Fruit fly (Drosophila melanogaster) whole organism, embryonic: ENCODE results near the gene CG43245.

Experiments
- ATbp ChIP-seq: fragments of 200-800 bp; sonication (Bioruptor generic); optimal IDR thresholded peaks from 2 replicates; lab custom pipeline; 2017; ENCODE audit warnings: missing biosample characterization, mild to moderate bottlenecking, missing genetic modification characterization, missing genetic modification reagents
- CG10321 ChIP-seq: fragments of 200-800 bp; sonication (Bioruptor generic); IDR thresholded peaks from 2 replicates; pipeline ENCODE4 v1.3.6; 2022; ENCODE audit warnings: missing biosample characterization, missing genetic modification characterization
- CG13424 ChIP-seq: fragments of 200-800 bp; sonication (Bioruptor generic); optimal IDR thresholded peaks from 2 replicates; lab custom pipeline; 2019; ENCODE audit warnings: missing biosample characterization, mild to moderate bottlenecking, missing genetic modification characterization, moderate library complexity
- CG15269 ChIP-seq: fragments of 200-800 bp; sonication (Bioruptor generic); optimal IDR thresholded peaks from 2 replicates; lab custom pipeline; 2018; ENCODE audit warnings: missing biosample characterization, mild to moderate bottlenecking, missing genetic modification characterization, moderate library complexity
- CG17802 ChIP-seq: fragments of 200-800 bp; sonication (Bioruptor generic); optimal IDR thresholded peaks from 2 replicates; lab custom pipeline; 2018; ENCODE audit warnings: missing biosample characterization, mild to moderate bottlenecking, missing genetic modification characterization, moderate library complexity
- CG1832 ChIP-seq: fragments of 200-800 bp; sonication (Bioruptor generic); optimal IDR thresholded peaks from 2 replicates; lab custom pipeline; 2017; ENCODE audit warnings: missing biosample characterization, mild to moderate bottlenecking, missing genetic modification characterization, inconsistent platforms
- CG2202 ChIP-seq: fragments of 200-800 bp; sonication (Bioruptor generic); optimal IDR thresholded peaks from 2 replicates; lab custom pipeline; 2018; ENCODE audit warnings: missing biosample characterization, mild to moderate bottlenecking, missing genetic modification characterization
- CG2875 ChIP-seq: fragments of 200-800 bp; sonication (Bioruptor generic); optimal IDR thresholded peaks from 2 replicates; lab custom pipeline; 2017; ENCODE audit warnings: missing biosample characterization, mild to moderate bottlenecking, missing genetic modification characterization, missing genetic modification reagents
- CG2889 ChIP-seq: fragments of 200-800 bp; sonication (Bioruptor generic); IDR thresholded peaks from 3 replicates; pipeline ENCODE4 v1.3.6; 2022; ENCODE audit warnings: missing biosample characterization, missing genetic modification characterization
- CG30020 ChIP-seq: fragments of 200-800 bp; optimal IDR thresholded peaks from 2 replicates; lab custom pipeline; 2019; ENCODE audit warnings: missing biosample characterization, mild to moderate bottlenecking, missing genetic modification characterization, moderate library complexity
- CG42726 ChIP-seq: fragments of 200-800 bp; sonication (Bioruptor generic); IDR thresholded peaks from 2 replicates; pipeline ENCODE4 v1.3.6; 2022; ENCODE audit warnings: missing biosample characterization, missing genetic modification characterization; ENCODE audit not compliant: partially characterized antibody
- CG4707 ChIP-seq: fragments of 200-800 bp; sonication (Bioruptor generic); optimal IDR thresholded peaks from 2 replicates; lab custom pipeline; 2018; ENCODE audit warnings: missing biosample characterization, mild to moderate bottlenecking, missing genetic modification characterization, moderate library complexity
- CG6175 ChIP-seq: fragments of 200-800 bp; sonication (Bioruptor generic); IDR thresholded peaks from 3 replicates; pipeline ENCODE4 v1.3.6; 2022; ENCODE audit warnings: missing biosample characterization, missing genetic modification characterization
- CG6254 ChIP-seq: fragments of 200-800 bp; sonication (Bioruptor generic); optimal IDR thresholded peaks from 3 replicates; lab custom pipeline; 2017; ENCODE audit warnings: mild to moderate bottlenecking, missing biosample characterization, missing genetic modification reagents, missing genetic modification characterization
- CG6813 ChIP-seq: fragments of 200-800 bp; sonication (Bioruptor generic); optimal IDR thresholded peaks from 2 replicates; lab custom pipeline; 2017; ENCODE audit warnings: missing biosample characterization, missing genetic modification characterization, mild to moderate bottlenecking, moderate library complexity, missing genetic modification reagents
- CG7745 ChIP-seq: fragments of 200-800 bp; sonication (Bioruptor generic); optimal IDR thresholded peaks from 2 replicates; lab custom pipeline; 2018; ENCODE audit warnings: missing biosample characterization, mild to moderate bottlenecking, missing genetic modification characterization, moderate library complexity
- CG8089 ChIP-seq: fragments of 200-800 bp; sonication (Bioruptor generic); optimal IDR thresholded peaks from 3 replicates; lab custom pipeline; 2016; ENCODE audit warnings: missing biosample characterization, missing genetic modification characterization
- CG9215 ChIP-seq: fragments of 200-800 bp; sonication (Bioruptor generic); IDR thresholded peaks from 2 replicates; pipeline ENCODE4 v1.3.6; 2022; ENCODE audit warnings: missing biosample characterization, missing genetic modification characterization
- CG9609 ChIP-seq: fragments of 200-800 bp; sonication (Bioruptor generic); optimal IDR thresholded peaks from 3 replicates; lab custom pipeline; 2016; ENCODE audit warnings: missing biosample characterization, missing genetic modification characterization
- CG9797 ChIP-seq: fragments of 200-800 bp; sonication (Bioruptor generic); optimal IDR thresholded peaks from 3 replicates; lab custom pipeline; 2018; ENCODE audit warnings: missing biosample characterization, mild to moderate bottlenecking, missing genetic modification characterization
- CG9932 ChIP-seq: fragments of 200-800 bp; sonication (Bioruptor generic); IDR thresholded peaks from 2 replicates; pipeline ENCODE4 v1.3.6; 2022; ENCODE audit warnings: missing biosample characterization, missing genetic modification characterization
- CkIIα-i1 ChIP-seq: fragments of 200-800 bp; sonication (Bioruptor generic); IDR thresholded peaks from 2 replicates; pipeline ENCODE4 v1.3.6; 2022; ENCODE audit warnings: missing biosample characterization, missing genetic modification characterization
- GATAe ChIP-seq: fragments of 200-800 bp; sonication (Bioruptor generic); conservative IDR thresholded peaks from 2 replicates; pipeline ENCODE4 v1.3.6; 2022; ENCODE audit warnings: missing biosample characterization, missing genetic modification characterization
- HLHmδ ChIP-seq: fragments of 200-800 bp; sonication (Bioruptor generic); optimal IDR thresholded peaks from 2 replicates; lab custom pipeline; 2018; ENCODE audit warnings: missing biosample characterization, mild to moderate bottlenecking, missing genetic modification characterization, moderate library complexity
- Hr78 ChIP-seq, 2 experiments: fragments of 200-800 bp in 1 of 2; fragments of >200 bp in 1 of 2; sonication (Bioruptor generic) in 1 of 2; optimal IDR thresholded peaks; 2 replicates each; lab custom pipeline; 2017 to 2019; ENCODE audit warnings: missing biosample characterization in 2 of 2, missing genetic modification characterization in 2 of 2, mild to moderate bottlenecking in 1 of 2, moderate library complexity in 1 of 2
- Lpt ChIP-seq: fragments of >200 bp; optimal IDR thresholded peaks from 2 replicates; lab custom pipeline; 2018; ENCODE audit warnings: missing biosample characterization, missing genetic modification characterization
- NC2α ChIP-seq: fragments of 200-800 bp; sonication (Bioruptor generic); optimal IDR thresholded peaks from 2 replicates; lab custom pipeline; 2016; ENCODE audit warnings: missing biosample characterization, missing genetic modification characterization
- NFAT ChIP-seq: fragments of 200-800 bp; sonication (Bioruptor generic); IDR thresholded peaks from 2 replicates; pipeline ENCODE4 v1.3.6; 2022; ENCODE audit warnings: missing biosample characterization, missing genetic modification characterization
- ap ChIP-seq: fragments of 200-800 bp; sonication (Bioruptor generic); IDR thresholded peaks from 2 replicates; pipeline ENCODE4 v1.3.6; 2022; ENCODE audit warnings: missing biosample characterization, missing genetic modification characterization
- caup ChIP-seq: fragments of 200-800 bp; sonication (Bioruptor generic); optimal IDR thresholded peaks from 3 replicates; lab custom pipeline; 2017; ENCODE audit warnings: missing biosample characterization, mild to moderate bottlenecking, missing genetic modification characterization, moderate library complexity; ENCODE audit not compliant: severe bottlenecking
- corto ChIP-seq: fragments of 200-800 bp; sonication (Bioruptor generic); optimal IDR thresholded peaks from 2 replicates; lab custom pipeline; 2016; ENCODE audit warnings: missing biosample characterization, mild to moderate bottlenecking, missing genetic modification characterization, moderate library complexity
- crol ChIP-seq: fragments of 200-800 bp; sonication (Bioruptor generic); IDR thresholded peaks from 2 replicates; pipeline ENCODE4 v1.3.6; 2022; ENCODE audit warnings: missing biosample characterization, missing genetic modification characterization
- h ChIP-seq: fragments of >200 bp; optimal IDR thresholded peaks from 2 replicates; lab custom pipeline; 2017
- her ChIP-seq: fragments of 200-800 bp; sonication (Bioruptor generic); optimal IDR thresholded peaks from 2 replicates; lab custom pipeline; 2016; ENCODE audit warnings: missing biosample characterization, missing genetic modification characterization
- ind ChIP-seq: fragments of 200-800 bp; sonication (Bioruptor generic); optimal IDR thresholded peaks from 3 replicates; lab custom pipeline; 2016; ENCODE audit warnings: missing biosample characterization, missing genetic modification characterization
- jigr1 ChIP-seq: fragments of 200-800 bp; sonication (Bioruptor generic); IDR thresholded peaks from 3 replicates; pipeline ENCODE4 v1.3.6; 2022; ENCODE audit warnings: missing biosample characterization, missing genetic modification characterization
- kay ChIP-seq: fragments of 200-800 bp; sonication (Bioruptor generic); optimal IDR thresholded peaks from 2 replicates; lab custom pipeline; 2016; ENCODE audit warnings: missing biosample characterization, missing genetic modification characterization
- klu ChIP-seq: fragments of 200-800 bp; sonication (Bioruptor generic); IDR thresholded peaks from 2 replicates; pipeline ENCODE4 v1.3.6; 2022; ENCODE audit warnings: missing biosample characterization, missing genetic modification characterization
- lov ChIP-seq, 2 experiments: fragments of 200-800 bp in 1 of 2; fragments of >200 bp in 1 of 2; sonication (Bioruptor generic) in 1 of 2; IDR thresholded peaks in 1 of 2; optimal IDR thresholded peaks in 1 of 2; 2 replicates in 1 of 2; 3 replicates in 1 of 2; pipeline versions ENCODE4 v1.3.6 to Lab custom; 2017 to 2022; ENCODE audit warnings: missing biosample characterization in 1 of 2, missing genetic modification characterization in 1 of 2
- mirr ChIP-seq: fragments of 200-800 bp; sonication (Bioruptor generic); optimal IDR thresholded peaks from 3 replicates; lab custom pipeline; 2018; ENCODE audit warnings: missing biosample characterization, mild to moderate bottlenecking, missing genetic modification characterization
- nmo ChIP-seq: fragments of 200-800 bp; sonication (Bioruptor generic); optimal IDR thresholded peaks from 2 replicates; lab custom pipeline; 2018; ENCODE audit warnings: missing biosample characterization, mild to moderate bottlenecking, missing genetic modification characterization, moderate library complexity
- oc ChIP-seq: fragments of 200-800 bp; sonication (Bioruptor generic); optimal IDR thresholded peaks from 2 replicates; lab custom pipeline; 2018; ENCODE audit warnings: missing biosample characterization, mild to moderate bottlenecking, missing genetic modification characterization, moderate library complexity
- psq ChIP-seq: fragments of 200-800 bp; sonication (Bioruptor generic); optimal IDR thresholded peaks from 2 replicates; lab custom pipeline; 2017; ENCODE audit warnings: missing biosample characterization, missing genetic modification characterization
- rib ChIP-seq: fragments of 200-800 bp; sonication (Bioruptor generic); IDR thresholded peaks from 2 replicates; pipeline ENCODE4 v1.3.6; 2022; ENCODE audit warnings: missing biosample characterization, missing genetic modification characterization
- run ChIP-seq: fragments of 200-800 bp; sonication (Bioruptor generic); optimal IDR thresholded peaks from 3 replicates; lab custom pipeline; 2018; ENCODE audit warnings: missing biosample characterization, mild to moderate bottlenecking, missing genetic modification characterization
- scrt ChIP-seq: fragments of 200-800 bp; sonication (Bioruptor generic); optimal IDR thresholded peaks from 2 replicates; lab custom pipeline; 2018; ENCODE audit warnings: missing biosample characterization, mild to moderate bottlenecking, missing genetic modification characterization, moderate library complexity
- sug ChIP-seq: fragments of 200-800 bp; optimal IDR thresholded peaks from 2 replicates; lab custom pipeline; 2019; ENCODE audit warnings: missing biosample characterization, mild to moderate bottlenecking, missing genetic modification characterization, moderate library complexity
- tup ChIP-seq: fragments of 200-800 bp; sonication (Bioruptor generic); optimal IDR thresholded peaks from 2 replicates; lab custom pipeline; 2016; ENCODE audit warnings: missing biosample characterization, mild to moderate bottlenecking, missing genetic modification characterization, moderate library complexity

Gene CG43245

dm6 chr3L:10739109-10739665, 32.5 kb upstream of the CG43245 start (continued):
- TF ChIP-seq CG15269 (tag; lab: Kevin White, UChicago) = peak; percentile 64
- no peak for TF ChIP-seq ind (GFP tag; lab: Kevin White, UChicago)
- TF ChIP-seq caup (GFP tag; lab: Kevin White, UChicago) = no peak
- TF ChIP-seq run = no peak
- peak; percentile 51; the same call in 1 of the 2 replicates for TF ChIP-seq NFAT (GFP tag; lab: Robert Waterston, UW)
- peak; percentile 65 for TF ChIP-seq mirr (GFP tag; lab: Kevin White, UChicago)
- no peak for TF ChIP-seq CG2202 (tag; lab: Kevin White, UChicago)
- TF ChIP-seq CG13424 = no peak
- peak; percentile 13; the same call in 1 of the 2 replicates for TF ChIP-seq CG42726 (GFP tag; lab: Robert Waterston, UW)
- TF ChIP-seq CG9797 (GFP tag; lab: Kevin White, UChicago) = no peak
- TF ChIP-seq CG4707 = no peak
- peak; percentile 39 for TF ChIP-seq HLHmδ (GFP tag; lab: Kevin White, UChicago)
- TF ChIP-seq sug (tag; lab: Kevin White, UChicago) = peak; percentile 4
- no peak for TF ChIP-seq klu (GFP tag; lab: Robert Waterston, UW)
- TF ChIP-seq CG8089 = no peak
- peak; percentile 84 for TF ChIP-seq CG1832 (GFP tag; lab: Kevin White, UChicago)
- TF ChIP-seq scrt (GFP tag; lab: Kevin White, UChicago) = peak; percentile 84
- peak; percentile 30 for TF ChIP-seq her (GFP tag; lab: Kevin White, UChicago)
- TF ChIP-seq CG6813 = no peak
- no peak for TF ChIP-seq jigr1 (GFP tag; lab: Robert Waterston, UW)
- TF ChIP-seq Lpt (GFP tag; lab: Kevin White, UChicago) = no peak
- no peak for TF ChIP-seq ap
- peak; percentile 49; the same call in 1 of the 2 replicates for TF ChIP-seq rib
- TF ChIP-seq CG30020 = no peak

dm6 chr3L:10739666-10740417, 31.9 kb upstream of the CG43245 start:
- TF ChIP-seq ATbp (GFP tag; lab: Kevin White, UChicago) (peak; percentile 88), CG9932 (GFP tag; lab: Robert Waterston, UW) (peak; percentile 79), NC2α (GFP tag; lab: Kevin White, UChicago) (peak; percentile 63), CG6175 (GFP tag; lab: Robert Waterston, UW) (peak; percentile 76), CG2875 (peak; percentile 88), CG7745 (tag; lab: Kevin White, UChicago) (no peak), CG17802 (tag; lab: Kevin White, UChicago) (peak; percentile 64), CG6254 (peak; percentile 88), corto (GFP tag; lab: Kevin White, UChicago) (peak; percentile 87), nmo (GFP tag; lab: Kevin White, UChicago) (peak; percentile 98), kay (peak; percentile 87), CG2889 (GFP tag; lab: Robert Waterston, UW) (peak; percentile 72; the same call in 2 of the 3 replicates), CG9215 (GFP tag; lab: Robert Waterston, UW) (peak; percentile 88), GATAe (GFP tag; lab: Robert Waterston, UW) (peak; percentile 79), psq (GFP tag; lab: Kevin White, UChicago) (peak; percentile 43), h (lab: Kevin White, UChicago) (no peak), crol (GFP tag; lab: Robert Waterston, UW) (peak; percentile 100), tup (GFP tag; lab: Kevin White, UChicago) (peak; percentile 83), CG10321 (peak; percentile 4), lov (optimal IDR thresholded peaks at IDR 0.05; lab: Kevin White, UChicago) (no peak), lov (GFP tag; IDR thresholded peaks at IDR 0.05; lab: Robert Waterston, UW) (no peak; the same call in 2 of the 3 replicates), oc (tag; lab: Kevin White, UChicago) (peak; percentile 70), Hr78 (GFP tag; optimal IDR thresholded peaks at IDR 0.05; lab: Kevin White, UChicago) (peak in 1 of 2 experiments; percentile 84), CG9609 (GFP tag; lab: Kevin White, UChicago) (peak; percentile 91), CkIIα-i1 (GFP tag; lab: Robert Waterston, UW) (peak; percentile 60; the same call in 1 of the 2 replicates)
